Worm (Caenorhabditis elegans) whole organism, young adult: ENCODE data around the gene C50F4.8.

Experiments used
- atf-7 ChIP-seq: sonication (generic microtip); optimal IDR thresholded peaks from 2 replicates; lab custom pipeline; 2017; ENCODE audit warnings: mild to moderate bottlenecking, missing genetic modification characterization, missing compliant biosample characterization
- sea-2 ChIP-seq: fragments of 200-800 bp; sonication (Bioruptor generic); IDR thresholded peaks from 2 replicates; pipeline ENCODE4 v1.3.6; 2022; ENCODE audit warnings: missing genetic modification characterization, missing compliant biosample characterization

- no peak for TF ChIP-seq sea-2
- no peak for TF ChIP-seq atf-7 (tag; lab: Kevin White, UChicago)
These were observed 44.7 kb downstream of the C50F4.8 start for ce11 chrV:9473924-9474323.
